Fruit fly (Drosophila melanogaster): ENCODE data around the gene CG9701.
A peak's percentile ranks its signal among the peaks of the same experiment; 100 is the strongest.

The CG9701 gene

DNA sequence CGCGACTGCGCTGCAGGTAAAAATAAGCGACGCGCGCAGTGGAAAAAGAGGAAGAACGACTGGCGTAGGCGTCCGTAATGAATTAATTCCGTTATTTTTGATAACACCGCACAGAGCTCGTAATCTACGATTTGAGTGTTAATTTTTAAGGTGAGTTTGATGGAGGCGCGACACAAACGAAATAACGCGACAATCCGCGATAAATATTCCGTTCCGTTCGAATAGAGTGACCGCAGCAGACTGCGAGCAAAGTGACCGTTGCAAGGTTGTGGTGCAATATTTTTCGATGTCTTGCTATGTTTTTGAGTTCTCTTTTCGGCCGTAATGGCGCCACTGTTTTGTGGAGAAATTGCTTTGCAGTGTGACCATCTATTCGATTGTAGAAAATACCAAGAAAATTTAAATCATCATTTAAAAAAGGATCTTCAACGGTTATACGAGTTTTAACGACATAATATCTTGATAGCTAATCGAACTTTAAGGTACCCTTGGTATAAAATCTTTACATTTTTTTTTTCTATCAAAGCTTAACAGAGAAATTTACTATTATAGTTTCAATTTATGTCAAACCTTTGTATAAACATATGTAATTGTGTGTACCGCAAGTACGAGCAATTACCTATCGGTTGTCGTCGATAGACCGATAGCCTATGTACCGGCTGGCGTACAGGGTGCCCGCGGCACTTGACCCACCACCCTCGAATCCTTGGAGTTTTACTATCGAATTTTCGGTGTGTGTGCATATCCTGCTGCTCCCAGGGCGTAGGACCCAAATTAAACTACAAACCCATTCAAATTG lies 21.7 kb upstream of the CG9701 start, which contains the start of the genes CG43954, Lasp and Dab (continued):
- peak; percentile 60 for TF ChIP-seq CG10543 (GFP tag; optimal IDR thresholded peaks at IDR 0.05)
- peak; percentile 9 for TF ChIP-seq CG7839 (tag; optimal IDR thresholded peaks at IDR 0.05)
- peak; percentile 42; the same call in 2 of the 3 replicates for TF ChIP-seq CG17361 (GFP tag; IDR thresholded peaks at IDR 0.05)
- no peak for TF ChIP-seq slou (GFP tag; optimal IDR thresholded peaks at IDR 0.05)
- TF ChIP-seq zen (tag; optimal IDR thresholded peaks at IDR 0.05) = no peak
- TF ChIP-seq CG4707 (GFP tag; optimal IDR thresholded peaks at IDR 0.05) = peak; percentile 42
- TF ChIP-seq unpg (GFP tag; optimal IDR thresholded peaks at IDR 0.05) = peak; percentile 32
- TF ChIP-seq CG17802 (tag; optimal IDR thresholded peaks at IDR 0.05) = no peak
- no peak for TF ChIP-seq luna (GFP tag; optimal IDR thresholded peaks at IDR 0.05)
- peak; percentile 7; the same call in 1 of the 2 replicates for TF ChIP-seq Ada2b (GFP tag; IDR thresholded peaks at IDR 0.05)
- TF ChIP-seq z (GFP tag; IDR thresholded peaks at IDR 0.05) = peak; percentile 58; the same call in 2 of the 3 replicates
- no peak for TF ChIP-seq Fer2 (tag; optimal IDR thresholded peaks at IDR 0.05)
- no peak for TF ChIP-seq Dip2 (GFP tag; IDR thresholded peaks at IDR 0.05)
- TF ChIP-seq CG3407 (GFP tag; optimal IDR thresholded peaks at IDR 0.05) = no peak
- peak; percentile 95 for TF ChIP-seq Myb (GFP tag; optimal IDR thresholded peaks at IDR 0.05)
- peak; percentile 49; the same call in 1 of the 2 replicates for TF ChIP-seq CG31441 (GFP tag; IDR thresholded peaks at IDR 0.05)
- no peak for TF ChIP-seq Nf-YB (GFP tag; optimal IDR thresholded peaks at IDR 0.05)
- peak; percentile 41 for TF ChIP-seq org-1 (GFP tag; optimal IDR thresholded peaks at IDR 0.05)
- peak; percentile 32 for TF ChIP-seq grn (GFP tag; optimal IDR thresholded peaks at IDR 0.05)
- TF ChIP-seq CG7745 (tag; optimal IDR thresholded peaks at IDR 0.05) = peak; percentile 5
- peak; percentile 38 for TF ChIP-seq CG9727 (GFP tag; optimal IDR thresholded peaks at IDR 0.05)
- peak; percentile 32 for TF ChIP-seq CG31365 (tag; optimal IDR thresholded peaks at IDR 0.05)
- no peak for TF ChIP-seq Dip3 (GFP tag; optimal IDR thresholded peaks at IDR 0.05)
- TF ChIP-seq az2 (GFP tag; optimal IDR thresholded peaks at IDR 0.05) = peak; percentile 31
- no peak for TF ChIP-seq Oli (tag; optimal IDR thresholded peaks at IDR 0.05)
- TF ChIP-seq CG10209 (GFP tag; optimal IDR thresholded peaks at IDR 0.05) = no peak
- peak; percentile 29 for TF ChIP-seq CG30403 (GFP tag; optimal IDR thresholded peaks at IDR 0.05)
- TF ChIP-seq CG11398 (GFP tag; optimal IDR thresholded peaks at IDR 0.05) = no peak
- TF ChIP-seq CG34376 (GFP tag; optimal IDR thresholded peaks at IDR 0.05) = peak; percentile 71
- TF ChIP-seq phol (tag; optimal IDR thresholded peaks at IDR 0.05) = peak; percentile 35
- peak; percentile 85 for TF ChIP-seq MTF-1 (GFP tag; optimal IDR thresholded peaks at IDR 0.05; ENCODE audit: borderline replicate concordance)
- peak; percentile 60 for TF ChIP-seq stc (GFP tag; IDR thresholded peaks at IDR 0.05)
- peak; percentile 95 for TF ChIP-seq Lhr (GFP tag; optimal IDR thresholded peaks at IDR 0.05)
- TF ChIP-seq Ets65A (GFP tag) = no peak
- peak; percentile 78 for TF ChIP-seq Hmr (GFP tag; optimal IDR thresholded peaks at IDR 0.05)
- no peak for TF ChIP-seq CG14441 (GFP tag; IDR thresholded peaks at IDR 0.05)
- TF ChIP-seq CG10147 (GFP tag; optimal IDR thresholded peaks at IDR 0.05) = peak; percentile 3
- TF ChIP-seq CG8944 (GFP tag; optimal IDR thresholded peaks at IDR 0.05) = no peak
- no peak for TF ChIP-seq CG4820 (GFP tag; optimal IDR thresholded peaks at IDR 0.05)
- TF ChIP-seq CG7271 (tag; optimal IDR thresholded peaks at IDR 0.05) = no peak
- TF ChIP-seq pnt (GFP tag; optimal IDR thresholded peaks at IDR 0.05) = no peak
- no peak for TF ChIP-seq tio (GFP tag; optimal IDR thresholded peaks at IDR 0.05)
- peak; percentile 51 for TF ChIP-seq CG10321 (GFP tag; IDR thresholded peaks at IDR 0.05)
- TF ChIP-seq Nf-YC (tag; optimal IDR thresholded peaks at IDR 0.05) = peak; percentile 8
- peak; percentile 51 for TF ChIP-seq nmo (GFP tag; optimal IDR thresholded peaks at IDR 0.05)
- peak; percentile 57 for TF ChIP-seq CG11247 (GFP tag; IDR thresholded peaks at IDR 0.05)
- TF ChIP-seq zfh2 (GFP tag; optimal IDR thresholded peaks at IDR 0.05) = no peak
- peak; percentile 62 for TF ChIP-seq pfk (GFP tag; optimal IDR thresholded peaks at IDR 0.05)
- TF ChIP-seq CG4617 (GFP tag; optimal IDR thresholded peaks at IDR 0.05; ENCODE audit: borderline replicate concordance) = peak; percentile 36
